Worm (Caenorhabditis elegans) whole organism, L4 larva: ENCODE measurements around the gene snpn-1.
"Not testable (repeated sequence)": the region's sequence is repeated elsewhere in the genome, so short reads cannot be mapped to it uniquely, and the experiment has no call there.

Experiments used
- D1046.2 ChIP-seq: fragments of 200-800 bp; sonication (Bioruptor generic); IDR thresholded peaks from 2 replicates; pipeline ENCODE4 v1.3.6; 2022; ENCODE audit warnings: missing genetic modification characterization, missing compliant biosample characterization
- F10B5.3 ChIP-seq: sonication (generic microtip); optimal IDR thresholded peaks from 2 replicates; lab custom pipeline; 2016; ENCODE audit warnings: mild to moderate bottlenecking, missing genetic modification characterization, missing compliant biosample characterization
- F26F4.8 ChIP-seq: fragments of 200-800 bp; sonication (Bioruptor generic); conservative IDR thresholded peaks from 2 replicates; pipeline ENCODE4 v1.3.6; 2022; ENCODE audit warnings: missing genetic modification characterization, missing compliant biosample characterization
- F37D6.2 ChIP-seq: sonication (generic microtip); optimal IDR thresholded peaks from 2 replicates; lab custom pipeline; 2016; ENCODE audit warnings: mild to moderate bottlenecking, missing genetic modification characterization, missing compliant biosample characterization
- R02D3.7 ChIP-seq: fragments of 150-350 bp; sonication (generic microtip); optimal IDR thresholded peaks from 3 replicates; lab custom pipeline; 2014; ENCODE audit warnings: missing biosample characterization, missing genetic modification characterization
- Y105C5A.15 ChIP-seq: fragments of 200-800 bp; sonication (Bioruptor generic); IDR thresholded peaks from 2 replicates; pipeline ENCODE4 v1.3.6; 2022; ENCODE audit warnings: missing genetic modification characterization, missing compliant biosample characterization
- Y48G9A.11 ChIP-seq: fragments of 200-800 bp; sonication (Bioruptor generic); IDR thresholded peaks from 2 replicates; pipeline ENCODE4 v1.3.6; 2022; ENCODE audit warnings: missing genetic modification reagents, missing genetic modification characterization, missing compliant biosample characterization
- aha-1 ChIP-seq: fragments of 150-350 bp; peaks from one replicate; lab custom pipeline; 2014; ENCODE audit warnings: missing biosample characterization, missing genetic modification characterization
- aly-2 ChIP-seq: sonication (generic microtip); optimal IDR thresholded peaks from 2 replicates; lab custom pipeline; 2018; ENCODE audit warnings: missing biosample characterization, missing genetic modification characterization
- arid-1 ChIP-seq: fragments of 200-800 bp; sonication (Bioruptor generic); conservative IDR thresholded peaks from 2 replicates; pipeline ENCODE4 v1.3.6; 2022; ENCODE audit warnings: missing genetic modification reagents, missing genetic modification characterization, missing compliant biosample characterization
- ces-1 ChIP-seq: fragments of 150-350 bp; sonication (generic microtip); optimal IDR thresholded peaks from 4 replicates; lab custom pipeline; 2014; ENCODE audit warnings: missing biosample characterization, missing genetic modification reagents, missing genetic modification characterization
- daf-16 ChIP-seq, 3 experiments: sonication (generic microtip); optimal IDR thresholded peaks; 2 replicates each; lab custom pipeline; 2016 to 2017; ENCODE audit warnings: missing genetic modification characterization in 3 of 3, missing genetic modification reagents in 3 of 3, mild to moderate bottlenecking in 2 of 3, missing compliant biosample characterization in 2 of 3, missing biosample characterization in 1 of 3, moderate library complexity in 1 of 3
- daf-8 ChIP-seq: fragments of 200-800 bp; sonication (Bioruptor generic); IDR thresholded peaks from 2 replicates; pipeline ENCODE4 v1.3.6; 2022; ENCODE audit warnings: missing genetic modification characterization, missing compliant biosample characterization
- dmd-6 ChIP-seq: fragments of 200-800 bp; sonication (Bioruptor generic); IDR thresholded peaks from 2 replicates; pipeline ENCODE4 v1.3.6; 2022; ENCODE audit warnings: missing genetic modification reagents, missing genetic modification characterization, missing compliant biosample characterization
- dmd-9 ChIP-seq: fragments of 200-800 bp; sonication (Bioruptor generic); IDR thresholded peaks from 2 replicates; pipeline ENCODE4 v1.3.6; 2022; ENCODE audit warnings: missing genetic modification reagents, missing genetic modification characterization, missing compliant biosample characterization
- duxl-1 ChIP-seq: sonication (generic microtip); optimal IDR thresholded peaks from 2 replicates; lab custom pipeline; 2016; ENCODE audit warnings: mild to moderate bottlenecking, missing genetic modification characterization, moderate library complexity, missing compliant biosample characterization; ENCODE audit not compliant: poor library complexity
- dve-1 ChIP-seq: sonication (generic microtip); optimal IDR thresholded peaks from 2 replicates; lab custom pipeline; 2017; ENCODE audit warnings: antibody characterized with exemption, mild to moderate bottlenecking, missing genetic modification characterization, missing compliant biosample characterization; ENCODE audit not compliant: insufficient read depth
- egl-43 ChIP-seq: fragments of 200-800 bp; sonication (Bioruptor generic); IDR thresholded peaks from 2 replicates; pipeline ENCODE4 v1.3.6; 2022; ENCODE audit warnings: missing genetic modification reagents, missing genetic modification characterization, missing compliant biosample characterization
- hif-1 ChIP-seq, 2 experiments: sonication (generic microtip); optimal IDR thresholded peaks; 2 replicates each; lab custom pipeline; 2016 to 2017; ENCODE audit warnings: missing compliant biosample characterization in 2 of 2, missing genetic modification characterization in 2 of 2, missing genetic modification reagents in 2 of 2, missing genotype in 2 of 2, mild to moderate bottlenecking in 1 of 2
- hlh-11 ChIP-seq: fragments of 200-800 bp; sonication (Bioruptor generic); optimal IDR thresholded peaks from 2 replicates; lab custom pipeline; 2018; ENCODE audit warnings: mild to moderate bottlenecking, missing genetic modification characterization, missing compliant biosample characterization
- hmg-1.1 ChIP-seq: fragments of 200-800 bp; sonication (Bioruptor generic); IDR thresholded peaks from 2 replicates; pipeline ENCODE4 v1.3.6; 2022; ENCODE audit warnings: missing genetic modification reagents, missing genetic modification characterization, missing compliant biosample characterization
- jun-1 ChIP-seq: fragments of 150-350 bp; optimal IDR thresholded peaks from 2 replicates; lab custom pipeline; 2014; ENCODE audit warnings: missing biosample characterization, missing genetic modification reagents, missing genetic modification characterization
- lin-1 ChIP-seq: fragments of 200-800 bp; sonication (Bioruptor generic); IDR thresholded peaks from 2 replicates; pipeline ENCODE4 v1.3.6; 2022; ENCODE audit warnings: missing genetic modification reagents, missing genetic modification characterization, missing compliant biosample characterization
- lin-38 ChIP-seq: fragments of 200-800 bp; sonication (Bioruptor generic); IDR thresholded peaks from 2 replicates; pipeline ENCODE4 v1.3.6; 2022; ENCODE audit warnings: missing genetic modification reagents, missing genetic modification characterization, missing compliant biosample characterization
- lin-39 ChIP-seq: fragments of 150-350 bp; optimal IDR thresholded peaks from 2 replicates; lab custom pipeline; 2014; ENCODE audit warnings: missing biosample characterization, missing genetic modification reagents, missing genetic modification characterization
- lsy-2 ChIP-seq, 2 experiments: fragments of 150-350 bp in 1 of 2; sonication (generic microtip) in 1 of 2; optimal IDR thresholded peaks; 2 replicates each; lab custom pipeline; 2014 to 2017; ENCODE audit warnings: missing biosample characterization in 2 of 2, missing genetic modification characterization in 2 of 2
- madf-5 ChIP-seq, 2 experiments: fragments of 200-800 bp; sonication (Bioruptor generic); IDR thresholded peaks; 2 replicates each; pipeline ENCODE4 v1.3.6; 2022; ENCODE audit warnings: missing compliant biosample characterization in 2 of 2, missing genetic modification characterization in 2 of 2
- madf-9 ChIP-seq: fragments of 200-800 bp; sonication (Bioruptor generic); conservative IDR thresholded peaks from 2 replicates; pipeline ENCODE4 v1.3.6; 2022; ENCODE audit warnings: missing genetic modification reagents, missing genetic modification characterization, missing compliant biosample characterization
- mdl-1 ChIP-seq, 2 experiments: fragments of 150-350 bp in 1 of 2; sonication (generic microtip) in 1 of 2; optimal IDR thresholded peaks; 2 replicates each; lab custom pipeline; 2014 to 2017; ENCODE audit warnings: missing biosample characterization in 2 of 2, missing genetic modification characterization in 2 of 2
- mep-1 ChIP-seq: fragments of 150-350 bp; sonication (generic microtip); optimal IDR thresholded peaks from 3 replicates; lab custom pipeline; 2014; ENCODE audit warnings: missing biosample characterization, missing genetic modification characterization
- mes-2 ChIP-seq: sonication (generic microtip); optimal IDR thresholded peaks from 2 replicates; lab custom pipeline; 2016; ENCODE audit warnings: missing genotype, mild to moderate bottlenecking, missing genetic modification characterization, missing compliant biosample characterization; ENCODE audit not compliant: poor library complexity, severe bottlenecking
- nhr-10 ChIP-seq: fragments of 150-350 bp; optimal IDR thresholded peaks from 2 replicates; lab custom pipeline; 2014; ENCODE audit warnings: missing biosample characterization, missing genetic modification characterization
- nhr-111 ChIP-seq: fragments of 200-800 bp; sonication (Bioruptor generic); optimal IDR thresholded peaks from 2 replicates; lab custom pipeline; 2018; ENCODE audit warnings: mild to moderate bottlenecking, missing genetic modification characterization, missing compliant biosample characterization
- nhr-28 ChIP-seq: fragments of 150-350 bp; optimal IDR thresholded peaks from 2 replicates; lab custom pipeline; 2014; ENCODE audit warnings: missing biosample characterization, missing genetic modification characterization
- nhr-48 ChIP-seq: sonication (generic microtip); optimal IDR thresholded peaks from 2 replicates; lab custom pipeline; 2016; ENCODE audit warnings: mild to moderate bottlenecking, missing genetic modification characterization, missing compliant biosample characterization
- nhr-77 ChIP-seq: fragments of 150-350 bp; optimal IDR thresholded peaks from 2 replicates; lab custom pipeline; 2014; ENCODE audit warnings: missing biosample characterization, missing genetic modification characterization
- pha-4 ChIP-seq, 2 experiments: fragments of 150-350 bp in 1 of 2; fragments of 200-800 bp in 1 of 2; sonication (Bioruptor generic) in 1 of 2; IDR thresholded peaks in 1 of 2; optimal IDR thresholded peaks in 1 of 2; 2 replicates each; pipeline versions ENCODE4 v1.3.6 to Lab custom; 2014 to 2022; ENCODE audit warnings: missing genetic modification characterization in 2 of 2, missing genetic modification reagents in 2 of 2, missing biosample characterization in 1 of 2, missing compliant biosample characterization in 1 of 2
- pqm-1 ChIP-seq: sonication (generic microtip); optimal IDR thresholded peaks from 2 replicates; lab custom pipeline; 2017; ENCODE audit warnings: missing biosample characterization, missing genetic modification characterization
- saeg-2 ChIP-seq: fragments of 200-800 bp; sonication (Bioruptor generic); IDR thresholded peaks from 2 replicates; pipeline ENCODE4 v1.3.6; 2022; ENCODE audit warnings: missing genetic modification reagents, missing genetic modification characterization, missing compliant biosample characterization
- skn-1 ChIP-seq: fragments of 150-350 bp; optimal IDR thresholded peaks from 2 replicates; lab custom pipeline; 2014; ENCODE audit warnings: missing biosample characterization, missing genetic modification characterization
- snpc-1.2 ChIP-seq: fragments of 200-800 bp; sonication (Bioruptor generic); IDR thresholded peaks from 2 replicates; pipeline ENCODE4 v1.3.6; 2022; ENCODE audit warnings: missing genetic modification reagents, missing genetic modification characterization, missing compliant biosample characterization
- zfp-3 ChIP-seq: fragments of 200-800 bp; sonication (Bioruptor generic); conservative IDR thresholded peaks from 2 replicates; pipeline ENCODE4 v1.3.6; 2022; ENCODE audit warnings: missing genetic modification reagents, missing genetic modification characterization, missing compliant biosample characterization
- ztf-7 ChIP-seq: fragments of 150-350 bp; optimal IDR thresholded peaks from 2 replicates; lab custom pipeline; 2014; ENCODE audit warnings: missing biosample characterization, missing genetic modification characterization

snpn-1 gene

DNA sequence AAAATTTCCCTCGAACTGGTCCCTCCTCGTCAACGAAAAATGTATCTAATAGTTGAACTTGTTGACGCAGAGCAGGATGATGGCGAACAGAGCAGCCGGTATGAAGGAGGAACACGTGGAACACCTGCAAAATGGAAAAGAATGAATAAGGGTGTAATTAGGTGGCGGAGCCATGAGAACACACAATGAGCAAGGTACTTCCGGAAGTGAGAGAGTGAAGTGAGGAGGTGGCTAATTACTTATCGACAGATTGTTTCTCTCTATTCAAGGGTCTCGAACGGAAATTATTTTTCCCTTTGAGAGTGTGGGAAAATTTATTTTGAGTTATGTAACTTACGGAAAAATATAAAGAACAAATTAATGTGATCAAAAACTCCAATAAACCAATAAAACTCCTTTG is 2.6 kb upstream of the snpn-1 start:
- TF ChIP-seq aha-1 (tag; lab: Kevin White, UChicago) (peak; percentile 94), mep-1 (no peak)

DNA sequence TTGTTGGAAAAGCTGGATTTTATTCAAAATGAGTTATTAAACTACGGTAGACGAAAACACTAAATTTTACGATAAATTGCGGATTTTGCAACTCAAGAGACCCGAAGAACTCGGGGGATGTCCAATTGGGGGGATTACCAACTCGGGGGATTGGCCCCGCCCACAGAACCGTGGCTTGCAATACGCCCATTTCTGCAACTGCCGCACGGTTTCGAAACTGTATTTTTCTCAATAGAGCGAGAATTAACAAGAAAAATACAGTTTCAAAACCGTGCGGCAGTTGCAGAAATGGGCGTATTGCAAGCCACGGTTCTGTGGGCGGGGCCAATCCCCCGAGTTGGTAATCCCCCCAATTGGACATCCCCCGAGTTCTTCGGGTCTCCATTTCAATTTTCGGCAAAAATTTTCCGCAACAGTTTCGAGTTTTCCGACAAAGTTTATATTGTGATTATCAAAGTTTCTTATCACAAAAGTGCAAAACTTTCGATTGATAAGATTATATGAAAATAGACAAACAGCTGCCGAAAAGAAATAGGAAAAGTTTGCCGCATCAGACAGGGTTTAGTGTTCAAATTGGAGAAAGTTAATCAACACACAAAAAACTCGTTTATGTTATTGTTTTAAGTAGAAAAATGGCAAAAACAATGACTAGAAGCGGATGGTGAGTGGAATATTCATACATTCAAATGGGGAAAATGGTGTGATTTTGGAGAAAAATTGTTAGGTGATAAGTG is 881 bp downstream of the snpn-1 start:
- TF ChIP-seq dve-1 (tag; lab: Kevin White, UChicago) (peak; percentile 30), hmg-1.1 (0 out of 2 replicates have a peak, but pooled peaks have one; percentile 29), aha-1 (tag; lab: Kevin White, UChicago) (peak; percentile 30), lsy-2 (tag; optimal IDR thresholded peaks at IDR 0.05; lab: Kevin White, UChicago) (peak in 1 of 2 experiments; percentile 78), hlh-11 (tag; lab: Kevin White, UChicago) (peak; percentile 57), daf-16 (tag; optimal IDR thresholded peaks at IDR 0.05; lab: Kevin White, UChicago) (peak; percentile 66), lin-38 (peak; percentile 76), nhr-28 (tag; lab: Kevin White, UChicago) (peak; percentile 21), arid-1 (GFP tag; lab: Robert Waterston, UW) (peak; percentile 34; the same call in 1 of the 2 replicates), duxl-1 (tag; lab: Kevin White, UChicago) (peak; percentile 30), dmd-6 (peak; percentile 27; the same call in 1 of the 2 replicates), pqm-1 (tag; lab: Kevin White, UChicago) (peak; percentile 62), mep-1 (peak; percentile 12), mes-2 (peak; percentile 46), snpc-1.2 (GFP tag; lab: Robert Waterston, UW) (peak; percentile 86), egl-43 (GFP tag; lab: Robert Waterston, UW) (peak; percentile 9; the same call in 1 of the 2 replicates)
- not testable (repeated sequence) for TF ChIP-seq daf-16 (GFP tag; optimal IDR thresholded peaks at IDR 0.05; lab: Kevin White, UChicago)

DNA sequence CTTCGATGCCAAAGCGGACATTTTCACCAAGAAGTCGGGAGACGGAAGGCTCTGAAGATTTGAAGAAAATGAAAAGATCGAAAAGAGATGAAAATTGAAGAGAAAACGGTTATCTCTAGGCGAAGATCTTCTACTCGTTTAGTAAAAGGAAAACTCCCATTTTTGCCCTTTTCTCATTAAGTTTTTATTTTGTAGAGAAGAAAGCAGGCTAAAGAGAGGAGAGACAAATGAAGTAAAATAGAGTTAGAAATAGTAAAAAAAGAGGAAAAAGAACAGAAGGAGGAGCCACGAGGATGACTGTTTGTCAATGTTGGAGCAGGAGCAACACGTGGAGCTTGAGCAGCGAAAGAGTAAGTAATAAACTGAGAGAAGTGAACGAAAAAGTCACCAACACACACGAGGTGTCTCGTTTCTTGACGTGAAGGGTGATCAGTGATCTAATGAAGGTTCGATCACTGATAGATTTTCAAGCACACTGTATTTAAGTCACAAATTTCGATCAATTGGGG is 2.0 kb downstream of the snpn-1 start, which contains the start of gene ivd-1:
Gene ivd-1, minus strand, starts transcription at position 51 of the 509 bp plus-strand sequence.
- TF ChIP-seq skn-1: no peak
- TF ChIP-seq madf-9 (GFP tag; lab: Robert Waterston, UW): no peak
- no peak for TF ChIP-seq madf-5 (GFP tag; IDR thresholded peaks at IDR 0.05; lab: Robert Waterston, UW)
- TF ChIP-seq dmd-9: no peak
- TF ChIP-seq lin-39 (tag; lab: Kevin White, UChicago): no peak
- TF ChIP-seq aly-2 (tag; lab: Kevin White, UChicago): no peak
- TF ChIP-seq lin-1 (GFP tag; lab: Robert Waterston, UW): no peak
- no peak for TF ChIP-seq arid-1 (GFP tag; lab: Robert Waterston, UW)
- TF ChIP-seq F26F4.8: no peak
- peak; percentile 38 for TF ChIP-seq mes-2
- no peak for TF ChIP-seq nhr-77 (tag; lab: Kevin White, UChicago)
- TF ChIP-seq daf-16 (GFP tag; optimal IDR thresholded peaks at IDR 0.05; lab: Kevin White, UChicago): no peak
- TF ChIP-seq daf-16 (tag; optimal IDR thresholded peaks at IDR 0.05; lab: Kevin White, UChicago): peak; percentile 60
- peak in 1 of 2 experiments; percentile 77 for TF ChIP-seq mdl-1 (tag; optimal IDR thresholded peaks at IDR 0.05; lab: Kevin White, UChicago)
- no peak for TF ChIP-seq Y105C5A.15 (GFP tag; lab: Robert Waterston, UW)
- no peak for TF ChIP-seq D1046.2 (GFP tag; lab: Robert Waterston, UW)
- no peak for TF ChIP-seq nhr-111 (GFP tag; lab: Kevin White, UChicago)
- 0 out of 2 replicates have a peak, but pooled peaks have one; percentile 14 for TF ChIP-seq snpc-1.2 (GFP tag; lab: Robert Waterston, UW)
- no peak for TF ChIP-seq saeg-2 (GFP tag; lab: Robert Waterston, UW)
- TF ChIP-seq daf-8 (GFP tag; lab: Robert Waterston, UW): no peak
- TF ChIP-seq nhr-48 (tag; lab: Kevin White, UChicago): peak; percentile 29
- TF ChIP-seq Y48G9A.11 (GFP tag; lab: Robert Waterston, UW): no peak
- TF ChIP-seq F10B5.3 (tag; lab: Kevin White, UChicago): no peak
- TF ChIP-seq jun-1 (tag; lab: Kevin White, UChicago): no peak
- no peak for TF ChIP-seq hif-1 (tag; optimal IDR thresholded peaks at IDR 0.05; lab: Kevin White, UChicago)
- TF ChIP-seq F37D6.2 (tag; lab: Kevin White, UChicago): no peak
- no peak for TF ChIP-seq R02D3.7 (tag; lab: Kevin White, UChicago)
- TF ChIP-seq nhr-10 (tag; lab: Kevin White, UChicago): no peak
- TF ChIP-seq ztf-7 (tag; lab: Kevin White, UChicago): no peak
- TF ChIP-seq hmg-1.1: no peak
- TF ChIP-seq pha-4 (GFP tag; IDR thresholded peaks at IDR 0.05; lab: Robert Waterston, UW): no peak
- TF ChIP-seq pha-4 (tag; optimal IDR thresholded peaks at IDR 0.05; lab: Kevin White, UChicago): no peak
- no peak for TF ChIP-seq zfp-3 (GFP tag; lab: Robert Waterston, UW)
- no peak for TF ChIP-seq ces-1 (GFP tag; lab: Kevin White, UChicago)
- TF ChIP-seq egl-43 (GFP tag; lab: Robert Waterston, UW): no peak
